Worm (Caenorhabditis elegans) whole organism, L3 larva: Measurements from ENCODE around the gene flh-2.

ENCODE experiments used
- R02D3.7 ChIP-seq: fragments of 150-350 bp; optimal IDR thresholded peaks from 2 replicates; lab custom pipeline; 2014; ENCODE audit warnings: missing biosample characterization, missing genetic modification characterization
- ZK546.5 ChIP-seq: sonication (generic microtip); optimal IDR thresholded peaks from 2 replicates; lab custom pipeline; 2017; ENCODE audit warnings: missing biosample characterization, missing genetic modification characterization
- aly-2 ChIP-seq: fragments of 150-350 bp; optimal IDR thresholded peaks from 2 replicates; lab custom pipeline; 2014; ENCODE audit warnings: missing biosample characterization, missing genetic modification characterization
- ama-1 ChIP-seq: fragments of 150-350 bp; optimal IDR thresholded peaks from 2 replicates; lab custom pipeline; 2018
- ceh-16 ChIP-seq: sonication (generic microtip); optimal IDR thresholded peaks from 2 replicates; lab custom pipeline; 2017; ENCODE audit warnings: missing biosample characterization, missing genetic modification characterization
- ceh-28 ChIP-seq: fragments of 150-350 bp; optimal IDR thresholded peaks from 2 replicates; lab custom pipeline; 2014; ENCODE audit warnings: missing biosample characterization, missing genetic modification reagents, missing genetic modification characterization
- ceh-9 ChIP-seq: sonication (generic microtip); optimal IDR thresholded peaks from 2 replicates; lab custom pipeline; 2018; ENCODE audit warnings: missing biosample characterization, missing genetic modification characterization
- daf-12 ChIP-seq: fragments of 150-350 bp; optimal IDR thresholded peaks from 2 replicates; lab custom pipeline; 2014; ENCODE audit warnings: missing biosample characterization, missing genetic modification reagents, missing genetic modification characterization
- egl-27 ChIP-seq: sonication (generic microtip); optimal IDR thresholded peaks from 4 replicates; lab custom pipeline; 2017; ENCODE audit warnings: missing biosample characterization, missing genetic modification reagents, missing genetic modification characterization
- egl-5 ChIP-seq: fragments of 150-350 bp; optimal IDR thresholded peaks from 2 replicates; lab custom pipeline; 2017; ENCODE audit warnings: missing biosample characterization, missing genetic modification reagents, missing genetic modification characterization, inconsistent platforms
- elt-1 ChIP-seq: fragments of 150-350 bp; optimal IDR thresholded peaks from 2 replicates; lab custom pipeline; 2014; ENCODE audit warnings: missing biosample characterization, missing genetic modification characterization
- elt-2 ChIP-seq: sonication (generic microtip); optimal IDR thresholded peaks from 2 replicates; lab custom pipeline; 2016; ENCODE audit warnings: missing genetic modification reagents, mild to moderate bottlenecking, missing genetic modification characterization, missing compliant biosample characterization
- elt-3 ChIP-seq, 3 experiments: fragments of 150-350 bp in 1 of 3; sonication (generic microtip) in 2 of 3; optimal IDR thresholded peaks; 2 replicates in 2 of 3; 4 replicates in 1 of 3; lab custom pipeline; 2014 to 2017; ENCODE audit warnings: missing biosample characterization in 3 of 3, missing genetic modification characterization in 3 of 3
- eor-1 ChIP-seq, 2 experiments: fragments of 150-350 bp; optimal IDR thresholded peaks; 2 replicates each; lab custom pipeline; 2014 to 2018; ENCODE audit warnings: missing biosample characterization in 2 of 2, missing genetic modification characterization in 2 of 2
- fkh-2 ChIP-seq: fragments of 150-350 bp; optimal IDR thresholded peaks from 2 replicates; lab custom pipeline; 2014; ENCODE audit warnings: missing biosample characterization, missing genetic modification reagents, missing genetic modification characterization
- fos-1 ChIP-seq: fragments of 150-350 bp; optimal IDR thresholded peaks from 2 replicates; lab custom pipeline; 2014; ENCODE audit warnings: missing biosample characterization, missing genetic modification characterization
- hmg-11 ChIP-seq: sonication (generic microtip); optimal IDR thresholded peaks from 2 replicates; lab custom pipeline; 2016; ENCODE audit warnings: missing genetic modification characterization, missing compliant biosample characterization
- jun-1 ChIP-seq: fragments of 150-350 bp; optimal IDR thresholded peaks from 2 replicates; lab custom pipeline; 2014; ENCODE audit warnings: missing biosample characterization, missing genetic modification reagents, missing genetic modification characterization
- lin-15B ChIP-seq: fragments of 150-350 bp; optimal IDR thresholded peaks from 2 replicates; lab custom pipeline; 2014; ENCODE audit warnings: missing biosample characterization, missing genetic modification characterization
- lin-39 ChIP-seq: fragments of 150-350 bp; optimal IDR thresholded peaks from 2 replicates; lab custom pipeline; 2018; ENCODE audit warnings: missing biosample characterization, missing genetic modification reagents, missing genetic modification characterization
- lsy-12 ChIP-seq: sonication (generic microtip); optimal IDR thresholded peaks from 2 replicates; lab custom pipeline; 2016; ENCODE audit warnings: mild to moderate bottlenecking, missing genetic modification characterization, missing compliant biosample characterization
- mdl-1 ChIP-seq: fragments of 150-350 bp; optimal IDR thresholded peaks from 2 replicates; lab custom pipeline; 2014; ENCODE audit warnings: missing biosample characterization, missing genetic modification characterization
- mml-1 ChIP-seq: fragments of 150-350 bp; sonication (generic microtip); optimal IDR thresholded peaks from 3 replicates; lab custom pipeline; 2014; ENCODE audit warnings: missing biosample characterization, missing genetic modification characterization
- nfya-1 ChIP-seq: sonication (generic microtip); optimal IDR thresholded peaks from 2 replicates; lab custom pipeline; 2017; ENCODE audit warnings: missing genetic modification characterization, mild to moderate bottlenecking, missing compliant biosample characterization, antibody characterized with exemption, moderate library complexity; ENCODE audit not compliant: insufficient read depth
- nhr-11 ChIP-seq: fragments of 150-350 bp; optimal IDR thresholded peaks from 2 replicates; lab custom pipeline; 2014; ENCODE audit warnings: missing biosample characterization, missing genetic modification characterization
- nhr-12 ChIP-seq: fragments of 150-350 bp; optimal IDR thresholded peaks from 2 replicates; lab custom pipeline; 2014; ENCODE audit warnings: missing biosample characterization, missing genetic modification characterization
- nhr-23 ChIP-seq: fragments of 150-350 bp; optimal IDR thresholded peaks from 2 replicates; lab custom pipeline; 2014; ENCODE audit warnings: missing biosample characterization, missing genetic modification reagents, missing genetic modification characterization
- nhr-237 ChIP-seq: fragments of 150-350 bp; optimal IDR thresholded peaks from 2 replicates; lab custom pipeline; 2014; ENCODE audit warnings: missing biosample characterization, missing genetic modification characterization
- nhr-25 ChIP-seq: sonication (generic microtip); optimal IDR thresholded peaks from 2 replicates; lab custom pipeline; 2017; ENCODE audit warnings: missing biosample characterization, missing genetic modification characterization
- nhr-43 ChIP-seq: sonication (generic microtip); optimal IDR thresholded peaks from 2 replicates; lab custom pipeline; 2016; ENCODE audit warnings: mild to moderate bottlenecking, missing genetic modification characterization, missing compliant biosample characterization; ENCODE audit not compliant: poor library complexity, severe bottlenecking
- nhr-67 ChIP-seq: fragments of 150-350 bp; optimal IDR thresholded peaks from 2 replicates; lab custom pipeline; 2014; ENCODE audit warnings: missing biosample characterization, missing genetic modification characterization
- nhr-76 ChIP-seq: fragments of 150-350 bp; sonication (generic microtip); optimal IDR thresholded peaks from 5 replicates; lab custom pipeline; 2014; ENCODE audit warnings: missing biosample characterization, missing genetic modification characterization
- nhr-77 ChIP-seq: fragments of 150-350 bp; optimal IDR thresholded peaks from 2 replicates; lab custom pipeline; 2014; ENCODE audit warnings: missing biosample characterization, missing genetic modification characterization
- pqm-1 ChIP-seq: fragments of 150-350 bp; optimal IDR thresholded peaks from 2 replicates; lab custom pipeline; 2017; ENCODE audit warnings: missing biosample characterization, missing genetic modification characterization, inconsistent platforms
- sea-2 ChIP-seq: fragments of 150-350 bp; sonication (generic microtip); optimal IDR thresholded peaks from 4 replicates; lab custom pipeline; 2014; ENCODE audit warnings: missing biosample characterization, missing genetic modification reagents, missing genetic modification characterization
- snpc-4 ChIP-seq: fragments of 150-350 bp; optimal IDR thresholded peaks from 2 replicates; lab custom pipeline; 2014; ENCODE audit warnings: missing biosample characterization, missing genetic modification characterization
- tbx-2 ChIP-seq: sonication (generic microtip); optimal IDR thresholded peaks from 2 replicates; lab custom pipeline; 2016; ENCODE audit warnings: mild to moderate bottlenecking, missing genetic modification characterization, missing compliant biosample characterization
- unc-39 ChIP-seq: sonication (generic microtip); optimal IDR thresholded peaks from 4 replicates; lab custom pipeline; 2017; ENCODE audit warnings: missing biosample characterization, missing genetic modification characterization
- unc-62 ChIP-seq: fragments of 150-350 bp; sonication (generic microtip); optimal IDR thresholded peaks from 4 replicates; lab custom pipeline; 2014; ENCODE audit warnings: missing biosample characterization, missing genetic modification reagents, missing genetic modification characterization
- zag-1 ChIP-seq: fragments of 150-350 bp; optimal IDR thresholded peaks from 2 replicates; lab custom pipeline; 2014; ENCODE audit warnings: missing biosample characterization, missing genetic modification characterization
- ztf-11 ChIP-seq: fragments of 150-350 bp; optimal IDR thresholded peaks from 2 replicates; lab custom pipeline; 2014; ENCODE audit warnings: missing biosample characterization, missing genetic modification characterization
- ztf-4 ChIP-seq: fragments of 150-350 bp; optimal IDR thresholded peaks from 2 replicates; lab custom pipeline; 2014; ENCODE audit warnings: missing biosample characterization, missing genetic modification characterization

The flh-2 gene

ce11 chrIII:4960204-4960603 is 8.3 kb downstream of the flh-2 start, which contains the start of gene C27F2.4:
Gene C27F2.4, minus strand, starts transcription at chrIII:4960304.
- TF ChIP-seq ZK546.5 = no peak
- no peak for TF ChIP-seq nhr-77 (tag; lab: Kevin White, UChicago)
- no peak for TF ChIP-seq ceh-16 (tag; lab: Kevin White, UChicago)
- TF ChIP-seq nhr-25 = no peak
- no peak for TF ChIP-seq nfya-1 (tag; lab: Kevin White, UChicago)
- no peak for TF ChIP-seq fos-1 (tag; lab: Kevin White, UChicago)
- no peak for TF ChIP-seq lin-39 (tag; lab: Kevin White, UChicago)
- no peak for TF ChIP-seq ceh-9 (tag; lab: Kevin White, UChicago)
- TF ChIP-seq hmg-11 (tag; lab: Kevin White, UChicago) = no peak
- TF ChIP-seq lsy-12 = no peak
- TF ChIP-seq fkh-2 (tag; lab: Kevin White, UChicago) = no peak
- no peak for TF ChIP-seq lin-15B (tag; lab: Kevin White, UChicago)
- no peak for TF ChIP-seq elt-2
- TF ChIP-seq unc-62 = no peak
- TF ChIP-seq eor-1 (tag; optimal IDR thresholded peaks at IDR 0.05; lab: Kevin White, UChicago) = no peak
- TF ChIP-seq daf-12 (tag; lab: Kevin White, UChicago) = no peak
- TF ChIP-seq pqm-1 (tag; lab: Kevin White, UChicago) = no peak

ce11 chrIII:4961281-4961680 is 9.4 kb downstream of the flh-2 start:
- TF ChIP-seq nhr-237 (tag; lab: Kevin White, UChicago) (no peak), hmg-11 (tag; lab: Kevin White, UChicago) (no peak), zag-1 (tag; lab: Kevin White, UChicago) (no peak), nhr-43 (tag; lab: Kevin White, UChicago) (no peak)

ce11 chrIII:4962393-4962792 is 10.5 kb downstream of the flh-2 start, which contains the start of gene vps-22:
Gene vps-22, minus strand, starts transcription at chrIII:4962493.
- no peak for TF ChIP-seq fos-1 (tag; lab: Kevin White, UChicago)
- no peak for TF ChIP-seq lin-39 (tag; lab: Kevin White, UChicago)
- no peak for TF ChIP-seq daf-12 (tag; lab: Kevin White, UChicago)
- TF ChIP-seq mdl-1 (tag; lab: Kevin White, UChicago) = no peak
- no peak for TF ChIP-seq mml-1 (tag; lab: Kevin White, UChicago)
- TF ChIP-seq nhr-23 = no peak
- no peak for TF ChIP-seq eor-1 (tag; optimal IDR thresholded peaks at IDR 0.05; lab: Kevin White, UChicago)
- TF ChIP-seq egl-5 (tag; lab: Kevin White, UChicago) = no peak
- TF ChIP-seq nhr-11 (tag; lab: Kevin White, UChicago) = no peak
- no peak for TF ChIP-seq nhr-43 (tag; lab: Kevin White, UChicago)
- no peak for TF ChIP-seq lsy-12
- TF ChIP-seq fkh-2 (tag; lab: Kevin White, UChicago) = no peak

ce11 chrIII:4962886-4963285 is 11.0 kb downstream of the flh-2 start, which contains the start of gene C27F2.9:
Gene C27F2.9, minus strand, starts transcription at chrIII:4963044.
- TF ChIP-seq elt-3 (tag; optimal IDR thresholded peaks at IDR 0.05; lab: Kevin White, UChicago) (peak in 1 of 3 experiments; percentile 13), jun-1 (tag; lab: Kevin White, UChicago) (peak; percentile 60), sea-2 (GFP tag; lab: Kevin White, UChicago) (no peak), lin-39 (tag; lab: Kevin White, UChicago) (peak; percentile 67), ztf-4 (no peak), eor-1 (tag; optimal IDR thresholded peaks at IDR 0.05; lab: Kevin White, UChicago) (no peak), fkh-2 (tag; lab: Kevin White, UChicago) (peak; percentile 22), snpc-4 (tag; lab: Kevin White, UChicago) (peak; percentile 91), nhr-77 (tag; lab: Kevin White, UChicago) (peak; percentile 50), nhr-76 (tag; lab: Kevin White, UChicago) (no peak), R02D3.7 (tag; lab: Kevin White, UChicago) (peak; percentile 79), nhr-23 (peak; percentile 91), ceh-28 (tag; lab: Kevin White, UChicago) (peak; percentile 75), ceh-16 (tag; lab: Kevin White, UChicago) (no peak), nhr-12 (tag; lab: Kevin White, UChicago) (no peak), ama-1 (lab: Kevin White, UChicago) (peak; percentile 43), fos-1 (tag; lab: Kevin White, UChicago) (no peak), unc-39 (tag; lab: Kevin White, UChicago) (no peak), nfya-1 (tag; lab: Kevin White, UChicago) (peak; percentile 92), elt-2 (peak; percentile 55), mdl-1 (tag; lab: Kevin White, UChicago) (no peak), ceh-9 (tag; lab: Kevin White, UChicago) (no peak), egl-27 (tag; lab: Kevin White, UChicago) (no peak), hmg-11 (tag; lab: Kevin White, UChicago) (peak; percentile 63), ztf-11 (tag; lab: Kevin White, UChicago) (no peak), nhr-67 (tag; lab: Kevin White, UChicago) (no peak), daf-12 (tag; lab: Kevin White, UChicago) (no peak), pqm-1 (tag; lab: Kevin White, UChicago) (peak; percentile 34), lin-15B (tag; lab: Kevin White, UChicago) (peak; percentile 84), unc-62 (no peak), elt-1 (tag; lab: Kevin White, UChicago) (no peak), nhr-237 (tag; lab: Kevin White, UChicago) (no peak), nhr-25 (peak; percentile 79), nhr-11 (tag; lab: Kevin White, UChicago) (peak; percentile 51), egl-5 (tag; lab: Kevin White, UChicago) (peak; percentile 12), zag-1 (tag; lab: Kevin White, UChicago) (no peak), mml-1 (tag; lab: Kevin White, UChicago) (no peak), tbx-2 (tag; lab: Kevin White, UChicago) (peak; percentile 70), aly-2 (tag; lab: Kevin White, UChicago) (no peak), nhr-43 (tag; lab: Kevin White, UChicago) (peak; percentile 83)
